Worm (Caenorhabditis elegans) whole organism, young adult: ENCODE data around the gene srt-42.

Experiments
- D2030.7 ChIP-seq: fragments of 200-800 bp; sonication (Bioruptor generic); IDR thresholded peaks from 2 replicates; pipeline ENCODE4 v1.3.6; 2022; ENCODE audit warnings: missing genetic modification reagents, missing genetic modification characterization, missing compliant biosample characterization
- F22D6.2 ChIP-seq: sonication (generic microtip); optimal IDR thresholded peaks from 2 replicates; lab custom pipeline; 2016; ENCODE audit warnings: mild to moderate bottlenecking, missing genetic modification characterization, missing compliant biosample characterization
- F23B12.7 ChIP-seq: sonication (generic microtip); optimal IDR thresholded peaks from 2 replicates; lab custom pipeline; 2017; ENCODE audit warnings: missing genetic modification characterization, mild to moderate bottlenecking, missing compliant biosample characterization, antibody characterized with exemption, moderate library complexity; ENCODE audit not compliant: insufficient read depth
- F49E8.2 ChIP-seq: sonication (generic microtip); optimal IDR thresholded peaks from 3 replicates; lab custom pipeline; 2017; ENCODE audit warnings: missing genetic modification characterization, mild to moderate bottlenecking, missing compliant biosample characterization, antibody characterized with exemption, moderate library complexity; ENCODE audit not compliant: insufficient read depth
- F55B11.4 ChIP-seq: sonication (generic microtip); optimal IDR thresholded peaks from 2 replicates; lab custom pipeline; 2016; ENCODE audit warnings: missing compliant biosample characterization, missing genetic modification characterization, borderline replicate concordance; ENCODE audit not compliant: insufficient read depth
- F57A8.1 ChIP-seq: fragments of 200-800 bp; sonication (Bioruptor generic); optimal IDR thresholded peaks from 2 replicates; lab custom pipeline; 2018; ENCODE audit warnings: mild to moderate bottlenecking, missing genetic modification characterization, moderate library complexity, missing compliant biosample characterization
- K11D2.4 ChIP-seq: fragments of 200-800 bp; sonication (Bioruptor generic); IDR thresholded peaks from 2 replicates; pipeline ENCODE4 v1.3.6; 2022; ENCODE audit warnings: missing genetic modification reagents, missing genetic modification characterization, missing compliant biosample characterization
- K12H6.12 ChIP-seq: fragments of 200-800 bp; sonication (Bioruptor generic); optimal IDR thresholded peaks from 2 replicates; lab custom pipeline; 2018; ENCODE audit warnings: mild to moderate bottlenecking, missing genetic modification characterization, missing compliant biosample characterization
- Y53F4B.3 ChIP-seq: fragments of 200-800 bp; sonication (Bioruptor generic); IDR thresholded peaks from 2 replicates; pipeline ENCODE4 v1.3.6; 2022; ENCODE audit warnings: missing genetic modification reagents, missing genetic modification characterization, missing compliant biosample characterization
- Y56A3A.18 ChIP-seq: fragments of 200-800 bp; sonication (Bioruptor generic); IDR thresholded peaks from 2 replicates; pipeline ENCODE4 v1.3.6; 2022; ENCODE audit warnings: missing genetic modification reagents, missing genetic modification characterization, missing compliant biosample characterization
- Y95B8A.8 ChIP-seq: fragments of 200-800 bp; sonication (Bioruptor generic); IDR thresholded peaks from 2 replicates; pipeline ENCODE4 v1.3.6; 2022; ENCODE audit warnings: missing genetic modification reagents, missing genetic modification characterization, missing compliant biosample characterization
- ZK185.1 ChIP-seq: sonication (generic microtip); optimal IDR thresholded peaks from 2 replicates; lab custom pipeline; 2016; ENCODE audit warnings: mild to moderate bottlenecking, missing genetic modification characterization, missing compliant biosample characterization; ENCODE audit not compliant: poor library complexity, severe bottlenecking
- ama-1 ChIP-seq, 3 experiments: fragments of 150-350 bp in 1 of 3; sonication (generic microtip) in 2 of 3; optimal IDR thresholded peaks; 2 replicates each; lab custom pipeline; 2014 to 2018; ENCODE audit warnings: missing biosample characterization in 2 of 3, missing genetic modification characterization in 2 of 3, missing genetic modification reagents in 2 of 3
- aptf-2 ChIP-seq: fragments of 200-800 bp; sonication (Bioruptor generic); conservative IDR thresholded peaks from 2 replicates; pipeline ENCODE4 v1.3.6; 2022; ENCODE audit warnings: missing genetic modification reagents, missing genetic modification characterization, missing compliant biosample characterization
- atf-7 ChIP-seq: sonication (generic microtip); optimal IDR thresholded peaks from 2 replicates; lab custom pipeline; 2017; ENCODE audit warnings: mild to moderate bottlenecking, missing genetic modification characterization, missing compliant biosample characterization
- bed-2 ChIP-seq: fragments of 200-800 bp; sonication (Bioruptor generic); IDR thresholded peaks from 2 replicates; pipeline ENCODE4 v1.3.6; 2022; ENCODE audit warnings: missing genetic modification reagents, missing genetic modification characterization, missing compliant biosample characterization
- ceh-58 ChIP-seq: fragments of 200-800 bp; sonication (Bioruptor generic); IDR thresholded peaks from 2 replicates; pipeline ENCODE4 v1.3.6; 2022; ENCODE audit warnings: missing genetic modification characterization, missing compliant biosample characterization
- chd-7 ChIP-seq: sonication (generic microtip); optimal IDR thresholded peaks from 2 replicates; lab custom pipeline; 2016; ENCODE audit warnings: mild to moderate bottlenecking, missing genetic modification characterization, moderate library complexity, missing compliant biosample characterization
- dox-1 ChIP-seq: fragments of 200-800 bp; sonication (Bioruptor generic); IDR thresholded peaks from 2 replicates; pipeline ENCODE4 v1.3.6; 2022; ENCODE audit warnings: missing genetic modification reagents, missing genetic modification characterization, missing compliant biosample characterization
- efl-1 ChIP-seq: fragments of 150-350 bp; optimal IDR thresholded peaks from 2 replicates; lab custom pipeline; 2014; ENCODE audit warnings: missing biosample characterization, missing genetic modification reagents, missing genetic modification characterization
- fkh-3 ChIP-seq: sonication (generic microtip); optimal IDR thresholded peaks from 2 replicates; lab custom pipeline; 2016; ENCODE audit warnings: mild to moderate bottlenecking, missing genetic modification characterization, missing compliant biosample characterization
- hlh-12 ChIP-seq: sonication (generic microtip); optimal IDR thresholded peaks from 2 replicates; lab custom pipeline; 2016; ENCODE audit warnings: missing genetic modification characterization, missing compliant biosample characterization
- hlh-26 ChIP-seq: fragments of 200-800 bp; sonication (Bioruptor generic); conservative IDR thresholded peaks from 2 replicates; pipeline ENCODE4 v1.3.6; 2022; ENCODE audit warnings: missing genetic modification reagents, missing genetic modification characterization, missing compliant biosample characterization
- hmg-1.2 ChIP-seq: fragments of 200-800 bp; sonication (Bioruptor generic); IDR thresholded peaks from 2 replicates; pipeline ENCODE4 v1.3.6; 2022; ENCODE audit warnings: missing genetic modification reagents, missing genetic modification characterization, missing compliant biosample characterization
- let-526 ChIP-seq: fragments of 200-800 bp; sonication (Bioruptor generic); IDR thresholded peaks from 2 replicates; pipeline ENCODE4 v1.3.6; 2022; ENCODE audit warnings: missing genetic modification reagents, missing genetic modification characterization, missing compliant biosample characterization
- lin-40 ChIP-seq: sonication (generic microtip); optimal IDR thresholded peaks from 2 replicates; lab custom pipeline; 2016; ENCODE audit warnings: missing genetic modification characterization, mild to moderate bottlenecking, missing compliant biosample characterization, missing genotype, missing genetic modification reagents
- madf-3 ChIP-seq: fragments of 200-800 bp; sonication (Bioruptor generic); IDR thresholded peaks from 2 replicates; pipeline ENCODE4 v1.3.6; 2022; ENCODE audit warnings: missing genetic modification reagents, missing genetic modification characterization, missing compliant biosample characterization
- madf-6 ChIP-seq: fragments of 200-800 bp; sonication (Bioruptor generic); IDR thresholded peaks from 2 replicates; pipeline ENCODE4 v1.3.6; 2022; ENCODE audit warnings: missing genetic modification reagents, missing genetic modification characterization, missing compliant biosample characterization
- nfyb-1 ChIP-seq: fragments of 200-800 bp; sonication (Bioruptor generic); IDR thresholded peaks from 2 replicates; pipeline ENCODE4 v1.3.6; 2022; ENCODE audit warnings: missing genetic modification reagents, missing genetic modification characterization, missing compliant biosample characterization
- nhr-80 ChIP-seq: sonication (generic microtip); optimal IDR thresholded peaks from 2 replicates; lab custom pipeline; 2016; ENCODE audit warnings: missing genetic modification characterization, missing compliant biosample characterization
- rec-8 ChIP-seq, 2 experiments: sonication (generic microtip); optimal IDR thresholded peaks; 2 replicates each; lab custom pipeline; 2016; ENCODE audit warnings: mild to moderate bottlenecking in 2 of 2, missing genetic modification characterization in 2 of 2, missing genetic modification reagents in 2 of 2, missing genotype in 2 of 2, missing biosample characterization in 1 of 2, missing compliant biosample characterization in 1 of 2, moderate library complexity in 1 of 2
- repo-1 ChIP-seq: sonication (generic microtip); optimal IDR thresholded peaks from 2 replicates; lab custom pipeline; 2017; ENCODE audit warnings: mild to moderate bottlenecking, missing genetic modification characterization, missing compliant biosample characterization
- rpc-1 ChIP-seq, 2 experiments: fragments of 150-350 bp in 1 of 2; sonication (generic microtip) in 1 of 2; optimal IDR thresholded peaks; 2 replicates each; lab custom pipeline; 2014 to 2018; ENCODE audit warnings: missing biosample characterization in 1 of 2, missing genetic modification characterization in 1 of 2, missing genetic modification reagents in 1 of 2, missing genotype in 1 of 2
- tbp1 ChIP-seq: fragments of 200-800 bp; sonication (Bioruptor generic); optimal IDR thresholded peaks from 2 replicates; lab custom pipeline; 2018; ENCODE audit warnings: mild to moderate bottlenecking, missing genetic modification characterization, missing compliant biosample characterization
- zim-3 ChIP-seq: sonication (generic microtip); optimal IDR thresholded peaks from 2 replicates; lab custom pipeline; 2017; ENCODE audit warnings: mild to moderate bottlenecking, missing genetic modification characterization, moderate library complexity, missing compliant biosample characterization
- ztf-25 ChIP-seq: fragments of 200-800 bp; sonication (Bioruptor generic); IDR thresholded peaks from 2 replicates; pipeline ENCODE4 v1.3.6; 2022; ENCODE audit warnings: missing genetic modification reagents, missing genetic modification characterization, missing compliant biosample characterization
- ztf-26 ChIP-seq: sonication (generic microtip); optimal IDR thresholded peaks from 2 replicates; lab custom pipeline; 2017; ENCODE audit warnings: missing genetic modification characterization, missing compliant biosample characterization
- ztf-28 ChIP-seq: fragments of 200-800 bp; sonication (Bioruptor generic); IDR thresholded peaks from 2 replicates; pipeline ENCODE4 v1.3.6; 2022; ENCODE audit warnings: missing genetic modification reagents, missing genetic modification characterization, missing compliant biosample characterization
- ztf-6 ChIP-seq: fragments of 200-800 bp; sonication (Bioruptor generic); IDR thresholded peaks from 2 replicates; pipeline ENCODE4 v1.3.6; 2022; ENCODE audit warnings: missing genetic modification reagents, missing genetic modification characterization, missing compliant biosample characterization

Gene srt-42

DNA sequence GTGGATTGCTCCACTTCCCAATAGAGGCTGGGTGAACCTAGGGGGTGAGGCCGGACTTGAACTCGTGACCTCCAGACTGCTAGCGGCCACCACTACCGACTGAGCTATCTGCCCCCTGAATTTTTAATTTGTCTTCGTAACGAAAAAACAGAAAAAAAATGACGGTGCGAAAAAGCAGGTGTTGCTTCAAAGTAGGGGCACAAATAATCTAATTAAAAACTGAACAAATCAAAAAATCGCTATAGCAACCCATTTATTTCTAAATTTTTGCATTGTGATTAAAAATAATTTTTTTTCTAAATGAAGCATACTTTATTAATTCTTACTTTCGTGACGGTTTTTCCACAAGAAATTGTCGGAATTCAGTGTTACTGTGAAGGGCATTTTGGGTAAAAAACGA is 9.4 kb upstream of the srt-42 start, which contains the start of gene F36H9.10:
TSS of gene F36H9.10 (plus strand) at position 301 of the 400 bp plus-strand sequence.
- TF ChIP-seq D2030.7 (GFP tag; lab: Robert Waterston, UW) (peak; percentile 41; the same call in 1 of the 2 replicates), tbp1 (GFP tag; lab: Kevin White, UChicago) (peak; percentile 34), rpc-1 (optimal IDR thresholded peaks at IDR 0.05; lab: Kevin White, UChicago) (no peak), rpc-1 (tag; optimal IDR thresholded peaks at IDR 0.05; lab: Kevin White, UChicago) (peak; percentile 62), bed-2 (GFP tag; lab: Robert Waterston, UW) (no peak)

DNA sequence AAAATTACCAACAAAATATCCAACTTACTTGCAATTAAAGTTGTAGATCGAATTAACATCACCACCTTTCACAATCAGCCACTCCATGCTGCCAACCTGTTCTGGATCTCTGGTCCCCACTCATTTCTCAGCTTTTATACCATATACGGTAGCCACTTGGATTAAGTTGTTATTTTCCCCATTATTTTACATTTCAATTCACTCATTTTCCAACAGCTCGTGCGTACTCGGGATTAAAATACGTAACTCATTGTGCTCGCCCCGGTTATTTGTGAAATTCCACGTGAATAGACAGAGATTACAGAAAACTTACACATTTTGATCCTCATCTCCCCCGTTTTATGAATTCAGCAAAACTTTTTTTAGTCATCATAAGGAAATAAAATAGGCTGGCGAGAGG is 4.2 kb upstream of the srt-42 start, which contains the start of gene srt-41:
TSS of gene srt-41 (minus strand) at position 101 of the 400 bp plus-strand sequence.
- no peak for TF ChIP-seq fkh-3 (tag; lab: Kevin White, UChicago)
- TF ChIP-seq K11D2.4 (GFP tag; lab: Robert Waterston, UW): no peak
- TF ChIP-seq K12H6.12 (tag; lab: Kevin White, UChicago): no peak
- TF ChIP-seq Y56A3A.18 (GFP tag; lab: Robert Waterston, UW): no peak
- TF ChIP-seq F57A8.1: no peak
- no peak for TF ChIP-seq ama-1 (optimal IDR thresholded peaks at IDR 0.05; lab: Kevin White, UChicago)
- no peak for TF ChIP-seq ama-1 (GFP tag; optimal IDR thresholded peaks at IDR 0.05; lab: Kevin White, UChicago)
- TF ChIP-seq nfyb-1: no peak
- TF ChIP-seq zim-3 (tag; lab: Kevin White, UChicago): no peak
- no peak for TF ChIP-seq hlh-26 (GFP tag; lab: Robert Waterston, UW)
- no peak for TF ChIP-seq ztf-28 (GFP tag; lab: Robert Waterston, UW)
- no peak for TF ChIP-seq Y53F4B.3 (GFP tag; lab: Robert Waterston, UW)

DNA sequence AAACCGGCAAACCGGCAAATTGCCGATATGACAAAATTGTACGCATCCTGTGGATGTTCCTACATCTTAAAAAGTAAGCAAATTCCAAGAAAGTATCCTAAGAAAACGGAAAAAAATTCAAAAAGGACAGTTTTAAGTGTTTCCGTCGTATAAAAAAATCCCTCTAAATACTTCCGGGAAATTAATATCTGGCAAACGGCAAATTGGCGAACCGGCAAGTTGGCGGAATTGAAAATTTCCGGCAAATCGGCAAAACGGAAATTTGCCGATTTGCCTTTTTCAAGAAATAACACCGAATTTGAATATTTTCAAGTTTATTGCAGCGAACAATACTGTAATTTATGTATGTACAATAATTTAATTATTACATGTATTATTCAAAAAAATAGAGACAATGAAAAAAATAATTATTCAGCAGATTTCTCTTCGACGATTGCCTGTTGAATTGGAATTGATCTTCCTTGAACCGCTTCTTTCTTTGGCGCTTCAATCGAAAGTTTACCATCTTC is 3.2 kb upstream of the srt-42 start:
- peak; percentile 5 for TF ChIP-seq nhr-80
- no peak for TF ChIP-seq hlh-12 (tag; lab: Kevin White, UChicago)
- TF ChIP-seq ama-1 (optimal IDR thresholded peaks at IDR 0.05; lab: Kevin White, UChicago): peak; percentile 38
- TF ChIP-seq ama-1 (GFP tag; optimal IDR thresholded peaks at IDR 0.05; lab: Kevin White, UChicago): no peak
- no peak for TF ChIP-seq chd-7 (tag; lab: Kevin White, UChicago)
- TF ChIP-seq aptf-2 (GFP tag; lab: Robert Waterston, UW): no peak
- TF ChIP-seq Y95B8A.8 (GFP tag; lab: Robert Waterston, UW): no peak
- no peak for TF ChIP-seq ztf-6 (GFP tag; lab: Robert Waterston, UW)
- TF ChIP-seq efl-1 (GFP tag; lab: Kevin White, UChicago): no peak
- no peak for TF ChIP-seq ztf-26 (tag; lab: Kevin White, UChicago)
- no peak for TF ChIP-seq ZK185.1
- TF ChIP-seq F49E8.2 (tag; lab: Kevin White, UChicago): no peak
- TF ChIP-seq repo-1 (tag; lab: Kevin White, UChicago): peak; percentile 5
- TF ChIP-seq, all 124 proteins: peak for 3

DNA sequence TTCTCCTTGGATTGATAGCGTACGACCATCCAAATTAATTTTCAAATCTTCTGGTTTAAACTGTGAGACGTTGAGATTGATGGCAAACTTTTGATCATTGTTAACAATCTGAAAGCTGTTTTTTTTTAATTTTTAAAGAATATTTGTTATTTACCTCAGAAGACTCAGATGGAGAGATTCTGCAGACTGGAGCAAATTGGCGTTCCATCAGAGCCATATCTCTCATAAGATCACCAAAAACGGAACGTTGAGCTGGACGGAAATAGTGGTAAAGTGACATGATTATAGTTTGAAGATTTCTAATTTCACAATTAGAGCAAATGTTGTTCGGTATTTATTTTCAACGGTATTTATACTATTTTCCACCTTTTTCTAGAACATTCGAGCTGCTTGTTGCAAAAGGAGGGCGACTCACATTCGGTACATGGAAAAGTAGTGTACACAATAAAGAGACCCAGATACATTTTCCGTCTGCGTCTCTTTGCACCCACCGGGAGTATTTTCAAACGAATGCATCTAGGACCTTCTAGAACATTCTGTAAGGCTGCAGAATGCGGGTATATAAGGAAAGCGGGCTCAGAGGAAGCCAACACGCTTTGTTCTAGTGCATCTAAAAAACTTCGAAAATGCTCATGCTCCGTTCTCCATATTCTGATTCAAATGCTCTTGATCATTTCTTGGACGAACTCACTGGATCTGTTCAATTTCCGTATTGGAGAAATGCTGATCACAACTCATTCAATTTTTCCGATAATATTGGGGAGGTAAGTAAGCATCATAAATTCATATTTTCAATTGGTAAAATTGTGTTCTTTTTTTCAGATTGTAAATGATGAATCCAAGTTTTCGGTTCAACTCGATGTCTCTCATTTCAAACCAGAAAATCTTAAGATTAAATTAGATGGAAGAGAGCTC is 2.4 kb upstream of the srt-42 start, which contains the start of the genes hsp-16.2 and hsp-16.41:
TSS of gene hsp-16.2 (minus strand) at position 313 of the 915 bp plus-strand sequence.
TSS of gene hsp-16.41 (plus strand) at position 534 of the 915 bp plus-strand sequence.
- no peak for TF ChIP-seq D2030.7 (GFP tag; lab: Robert Waterston, UW)
- TF ChIP-seq rec-8 (tag; optimal IDR thresholded peaks at IDR 0.05; lab: Kevin White, UChicago): no peak
- peak; percentile 48 for TF ChIP-seq tbp1 (GFP tag; lab: Kevin White, UChicago)
- TF ChIP-seq fkh-3 (tag; lab: Kevin White, UChicago): no peak
- TF ChIP-seq lin-40 (tag; lab: Kevin White, UChicago): peak; percentile 24
- no peak for TF ChIP-seq ztf-25
- no peak for TF ChIP-seq atf-7 (tag; lab: Kevin White, UChicago)
- TF ChIP-seq zim-3 (tag; lab: Kevin White, UChicago): no peak
- no peak for TF ChIP-seq madf-3 (GFP tag; lab: Robert Waterston, UW)
- TF ChIP-seq let-526: no peak
- TF ChIP-seq hmg-1.2 (GFP tag; lab: Robert Waterston, UW): peak; percentile 94
- no peak for TF ChIP-seq F55B11.4 (tag; lab: Kevin White, UChicago)
- TF ChIP-seq dox-1: peak; percentile 22; the same call in 1 of the 2 replicates
- no peak for TF ChIP-seq madf-6 (GFP tag; lab: Robert Waterston, UW)
- peak; percentile 34 for TF ChIP-seq K12H6.12 (tag; lab: Kevin White, UChicago)
- no peak for TF ChIP-seq F23B12.7 (tag; lab: Kevin White, UChicago)
- TF ChIP-seq ceh-58 (GFP tag; lab: Robert Waterston, UW): no peak
- no peak for TF ChIP-seq F22D6.2 (tag; lab: Kevin White, UChicago)
- peak; percentile 45 for TF ChIP-seq rpc-1 (optimal IDR thresholded peaks at IDR 0.05; lab: Kevin White, UChicago)
- no peak for TF ChIP-seq rpc-1 (tag; optimal IDR thresholded peaks at IDR 0.05; lab: Kevin White, UChicago)
- TF ChIP-seq ztf-26 (tag; lab: Kevin White, UChicago): peak; percentile 59
